Fruit fly (Drosophila melanogaster) whole organism, prepupa: ENCODE results near the gene CG42789.

Experiments used
- Blimp-1 ChIP-seq: fragments of 200-800 bp; sonication (Bioruptor generic); optimal IDR thresholded peaks from 3 replicates; lab custom pipeline; 2017; ENCODE audit warnings: missing biosample characterization, missing genetic modification characterization, mild to moderate bottlenecking, moderate library complexity, missing genetic modification reagents
- CG10669 ChIP-seq: fragments of 200-800 bp; sonication (Bioruptor generic); optimal IDR thresholded peaks from 3 replicates; lab custom pipeline; 2018; ENCODE audit warnings: missing biosample characterization, mild to moderate bottlenecking, missing genetic modification characterization, moderate library complexity
- CG11762 ChIP-seq: fragments of 200-800 bp; sonication (Bioruptor generic); optimal IDR thresholded peaks from 3 replicates; lab custom pipeline; 2016; ENCODE audit warnings: missing biosample characterization, missing genetic modification characterization; ENCODE audit not compliant: insufficient read depth
- CG11902 ChIP-seq: fragments of 200-800 bp; sonication (Bioruptor generic); optimal IDR thresholded peaks from 3 replicates; lab custom pipeline; 2016; ENCODE audit warnings: missing biosample characterization, missing genetic modification characterization
- CG15336 ChIP-seq: fragments of 200-800 bp; sonication (Bioruptor generic); IDR thresholded peaks from 2 replicates; pipeline ENCODE4 v1.3.6; 2022; ENCODE audit warnings: missing biosample characterization, missing genetic modification characterization
- CG1621 ChIP-seq: fragments of 200-800 bp; sonication (Bioruptor generic); optimal IDR thresholded peaks from 3 replicates; lab custom pipeline; 2018; ENCODE audit warnings: missing biosample characterization, mild to moderate bottlenecking, missing genetic modification characterization
- CG16779 ChIP-seq: fragments of 200-800 bp; sonication (Bioruptor generic); optimal IDR thresholded peaks from 3 replicates; lab custom pipeline; 2017; ENCODE audit warnings: missing biosample characterization, mild to moderate bottlenecking, missing genetic modification characterization
- CG3032 ChIP-seq: fragments of 200-800 bp; optimal IDR thresholded peaks from 2 replicates; lab custom pipeline; 2019; ENCODE audit warnings: missing biosample characterization, mild to moderate bottlenecking, missing genetic modification characterization, moderate library complexity
- CG31627 ChIP-seq: fragments of 200-800 bp; sonication (Bioruptor generic); optimal IDR thresholded peaks from 3 replicates; lab custom pipeline; 2016; ENCODE audit warnings: missing biosample characterization, missing genetic modification characterization
- CG3919 ChIP-seq: fragments of 200-800 bp; sonication (Bioruptor generic); optimal IDR thresholded peaks from 3 replicates; lab custom pipeline; 2016; ENCODE audit warnings: missing biosample characterization, missing genetic modification characterization
- CG6163 ChIP-seq: fragments of 200-800 bp; sonication (Bioruptor generic); IDR thresholded peaks from 3 replicates; pipeline ENCODE4 v1.3.6; 2022; ENCODE audit warnings: missing biosample characterization, missing genetic modification characterization
- CG6276 ChIP-seq: fragments of 200-800 bp; sonication (Bioruptor generic); optimal IDR thresholded peaks from 2 replicates; lab custom pipeline; 2017; ENCODE audit warnings: missing biosample characterization, mild to moderate bottlenecking, missing genetic modification characterization
- CG6792 ChIP-seq: fragments of 200-800 bp; sonication (Bioruptor generic); optimal IDR thresholded peaks from 3 replicates; lab custom pipeline; 2016; ENCODE audit warnings: missing biosample characterization, missing genetic modification characterization
- CG6808 ChIP-seq: fragments of 200-800 bp; sonication (Bioruptor generic); optimal IDR thresholded peaks from 3 replicates; lab custom pipeline; 2017; ENCODE audit warnings: missing biosample characterization, missing genetic modification characterization, mild to moderate bottlenecking, moderate library complexity, missing genetic modification reagents
- CG6854 ChIP-seq: fragments of 200-800 bp; sonication (Bioruptor generic); optimal IDR thresholded peaks from 2 replicates; lab custom pipeline; 2017; ENCODE audit warnings: missing biosample characterization, mild to moderate bottlenecking, missing genetic modification characterization
- CG8119 ChIP-seq: fragments of 200-800 bp; sonication (Bioruptor generic); IDR thresholded peaks from 3 replicates; pipeline ENCODE4 v1.3.6; 2022; ENCODE audit warnings: missing biosample characterization, missing genetic modification characterization
- CG8319 ChIP-seq: fragments of 200-800 bp; sonication (Bioruptor generic); optimal IDR thresholded peaks from 3 replicates; lab custom pipeline; 2016; ENCODE audit warnings: missing biosample characterization, missing genetic modification characterization
- CG8632 ChIP-seq: fragments of 200-800 bp; sonication (Bioruptor generic); optimal IDR thresholded peaks from 3 replicates; lab custom pipeline; 2016; ENCODE audit warnings: missing biosample characterization, missing genetic modification characterization
- CG9139 ChIP-seq: fragments of 200-800 bp; sonication (Bioruptor generic); optimal IDR thresholded peaks from 3 replicates; lab custom pipeline; 2017; ENCODE audit warnings: missing biosample characterization, mild to moderate bottlenecking, missing genetic modification characterization
- Eip75B ChIP-seq: fragments of 200-800 bp; sonication (Bioruptor generic); optimal IDR thresholded peaks from 3 replicates; lab custom pipeline; 2016; ENCODE audit warnings: missing biosample characterization, missing genetic modification characterization
- Eip78C ChIP-seq: fragments of 200-800 bp; sonication (Bioruptor generic); peaks from one replicate; lab custom pipeline; 2016; ENCODE audit warnings: missing biosample characterization, missing genetic modification characterization
- Eip93F ChIP-seq: fragments of 200-800 bp; sonication (Bioruptor generic); optimal IDR thresholded peaks from 2 replicates; lab custom pipeline; 2016; ENCODE audit warnings: missing biosample characterization, mild to moderate bottlenecking, missing genetic modification characterization
- Ets21C ChIP-seq: fragments of 200-800 bp; sonication (Bioruptor generic); optimal IDR thresholded peaks from 3 replicates; lab custom pipeline; 2016; ENCODE audit warnings: missing biosample characterization, missing genetic modification characterization
- Ets96B ChIP-seq: fragments of 200-800 bp; optimal IDR thresholded peaks from 2 replicates; lab custom pipeline; 2019; ENCODE audit warnings: missing biosample characterization, mild to moderate bottlenecking, missing genetic modification characterization, moderate library complexity
- Gug ChIP-seq: fragments of 200-800 bp; sonication (Bioruptor generic); IDR thresholded peaks from 2 replicates; pipeline ENCODE4 v1.3.6; 2022; ENCODE audit warnings: missing biosample characterization, missing genetic modification characterization
- Hr39 ChIP-seq: fragments of 200-800 bp; sonication (Bioruptor generic); optimal IDR thresholded peaks from 2 replicates; lab custom pipeline; 2016; ENCODE audit warnings: missing biosample characterization, missing genetic modification characterization
- Lpt ChIP-seq: fragments of 200-800 bp; sonication (Bioruptor generic); optimal IDR thresholded peaks from 3 replicates; lab custom pipeline; 2016; ENCODE audit warnings: missing biosample characterization, missing genetic modification characterization
- Met ChIP-seq: fragments of 200-800 bp; sonication (Bioruptor generic); optimal IDR thresholded peaks from 3 replicates; lab custom pipeline; 2016; ENCODE audit warnings: missing biosample characterization, missing genetic modification characterization
- OdsH ChIP-seq: fragments of 200-800 bp; sonication (Bioruptor generic); optimal IDR thresholded peaks from 3 replicates; lab custom pipeline; 2016; ENCODE audit warnings: missing biosample characterization, missing genetic modification characterization
- Smox ChIP-seq: fragments of 200-800 bp; sonication (Bioruptor generic); optimal IDR thresholded peaks from 3 replicates; lab custom pipeline; 2016; ENCODE audit warnings: missing biosample characterization, missing genetic modification characterization
- Sox102F ChIP-seq: fragments of 200-800 bp; sonication (Bioruptor generic); optimal IDR thresholded peaks from 2 replicates; lab custom pipeline; 2016; ENCODE audit warnings: missing biosample characterization, mild to moderate bottlenecking, missing genetic modification characterization
- Sox14 ChIP-seq: fragments of 200-800 bp; sonication (Bioruptor generic); optimal IDR thresholded peaks from 3 replicates; lab custom pipeline; 2016; ENCODE audit warnings: missing biosample characterization, missing genetic modification characterization
- acj6 ChIP-seq: fragments of 200-800 bp; sonication (Bioruptor generic); optimal IDR thresholded peaks from 3 replicates; lab custom pipeline; 2016; ENCODE audit warnings: missing biosample characterization, missing genetic modification characterization
- cyc ChIP-seq: fragments of 200-800 bp; sonication (Bioruptor generic); optimal IDR thresholded peaks from 3 replicates; lab custom pipeline; 2016; ENCODE audit warnings: missing biosample characterization, missing genetic modification characterization
- dsx ChIP-seq: fragments of 200-800 bp; optimal IDR thresholded peaks from 3 replicates; lab custom pipeline; 2019; ENCODE audit warnings: missing biosample characterization, mild to moderate bottlenecking, missing genetic modification characterization, moderate library complexity; ENCODE audit not compliant: poor library complexity, severe bottlenecking
- eg ChIP-seq: fragments of 200-800 bp; sonication (Bioruptor generic); IDR thresholded peaks from 3 replicates; pipeline ENCODE4 v1.3.6; 2022; ENCODE audit warnings: missing biosample characterization, missing genetic modification characterization
- esn ChIP-seq: fragments of 200-800 bp; sonication (Bioruptor generic); optimal IDR thresholded peaks from 2 replicates; lab custom pipeline; 2016; ENCODE audit warnings: missing biosample characterization, mild to moderate bottlenecking, missing genetic modification characterization, moderate library complexity
- fd59A ChIP-seq: fragments of 200-800 bp; sonication (Bioruptor generic); optimal IDR thresholded peaks from 2 replicates; lab custom pipeline; 2017; ENCODE audit warnings: missing biosample characterization, mild to moderate bottlenecking, missing genetic modification characterization, missing genetic modification reagents
- fkh ChIP-seq: fragments of 200-800 bp; sonication (Bioruptor generic); optimal IDR thresholded peaks from 3 replicates; lab custom pipeline; 2017; ENCODE audit warnings: missing biosample characterization, mild to moderate bottlenecking, missing genetic modification characterization, moderate library complexity
- lz ChIP-seq: fragments of 200-800 bp; sonication (Bioruptor generic); optimal IDR thresholded peaks from 3 replicates; lab custom pipeline; 2016; ENCODE audit warnings: missing biosample characterization, missing genetic modification characterization
- net ChIP-seq: fragments of 200-800 bp; sonication (Bioruptor generic); optimal IDR thresholded peaks from 3 replicates; lab custom pipeline; 2016; ENCODE audit warnings: missing biosample characterization, missing genetic modification characterization
- pdm3 ChIP-seq: fragments of 200-800 bp; sonication (Bioruptor generic); optimal IDR thresholded peaks from 3 replicates; lab custom pipeline; 2016; ENCODE audit warnings: missing biosample characterization, missing genetic modification characterization
- salr ChIP-seq, 2 experiments: fragments of 200-800 bp; sonication (Bioruptor generic); optimal IDR thresholded peaks; 3 replicates each; lab custom pipeline; 2016 to 2018; ENCODE audit warnings: missing biosample characterization in 2 of 2, missing genetic modification characterization in 2 of 2, mild to moderate bottlenecking in 1 of 2
- spab ChIP-seq: fragments of 200-800 bp; sonication (Bioruptor generic); optimal IDR thresholded peaks from 2 replicates; lab custom pipeline; 2017; ENCODE audit warnings: missing biosample characterization, mild to moderate bottlenecking, missing genetic modification characterization, missing genetic modification reagents
- topi ChIP-seq: fragments of 200-800 bp; sonication (Bioruptor generic); optimal IDR thresholded peaks from 3 replicates; lab custom pipeline; 2016; ENCODE audit warnings: missing biosample characterization, missing genetic modification characterization
- vri ChIP-seq: fragments of 200-800 bp; sonication (Bioruptor generic); optimal IDR thresholded peaks from 3 replicates; lab custom pipeline; 2016; ENCODE audit warnings: missing biosample characterization, mild to moderate bottlenecking, missing genetic modification characterization

Gene CG42789

DNA sequence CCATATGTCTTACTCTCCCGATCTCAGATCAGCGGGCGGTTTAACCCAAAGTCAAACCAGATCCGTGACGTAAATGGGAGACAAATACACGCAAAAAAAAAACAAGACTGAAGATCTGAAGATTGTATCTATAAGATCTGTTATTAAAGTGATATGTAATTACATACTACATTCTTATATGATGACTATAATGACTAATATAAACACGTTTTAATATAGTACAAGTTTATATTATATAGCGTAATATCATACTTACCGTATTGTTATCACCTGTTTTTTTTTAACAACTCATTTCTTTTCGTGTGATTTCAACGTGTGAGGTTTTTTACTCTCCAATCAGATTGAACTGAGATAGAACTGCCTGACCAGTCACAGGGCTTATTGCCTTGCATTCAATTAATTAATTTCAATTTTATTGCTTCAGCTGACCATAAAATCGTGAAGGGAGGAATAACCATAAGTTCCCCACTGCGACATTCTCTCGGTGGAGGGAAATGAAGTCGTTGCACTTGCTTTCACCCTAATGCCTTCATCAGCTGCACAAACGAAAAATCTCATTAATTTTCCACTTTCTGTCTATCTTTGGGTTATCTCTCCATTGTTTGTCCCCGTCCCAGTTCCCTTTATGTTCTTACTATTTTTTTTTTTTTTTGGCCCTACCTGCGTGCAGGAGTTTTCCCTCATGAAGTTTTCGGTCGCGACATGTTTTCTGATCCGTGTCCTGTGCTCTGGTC, 17.6 kb upstream of the CG42789 start (continued):
- no peak for TF ChIP-seq Lpt
- 0 out of 3 replicates have a peak, but pooled peaks have one; percentile 25 for TF ChIP-seq eg
- TF ChIP-seq CG8632 (GFP tag; lab: Kevin White, UChicago): no peak
- TF ChIP-seq CG31627 (GFP tag; lab: Kevin White, UChicago): no peak
- no peak for TF ChIP-seq CG6163 (GFP tag; lab: Robert Waterston, UW)
- no peak for TF ChIP-seq CG6276 (GFP tag; lab: Kevin White, UChicago)
- no peak for TF ChIP-seq Gug (GFP tag; lab: Robert Waterston, UW)
- TF ChIP-seq vri (GFP tag; lab: Kevin White, UChicago): no peak
- TF ChIP-seq Ets96B (tag; lab: Kevin White, UChicago): no peak
- TF ChIP-seq dsx: no peak
- peak in 1 of 2 experiments; percentile 5 for TF ChIP-seq salr (GFP tag; optimal IDR thresholded peaks at IDR 0.05; lab: Kevin White, UChicago)
- TF ChIP-seq Eip93F: no peak
- peak; percentile 52 for TF ChIP-seq Eip78C (GFP tag; lab: Kevin White, UChicago)
- no peak for TF ChIP-seq CG8319 (GFP tag; lab: Kevin White, UChicago)
- no peak for TF ChIP-seq net (GFP tag; lab: Kevin White, UChicago)
- TF ChIP-seq topi: peak; percentile 32
- TF ChIP-seq CG1621 (tag; lab: Kevin White, UChicago): no peak
- peak; percentile 50; the same call in 1 of the 3 replicates for TF ChIP-seq CG8119 (GFP tag; lab: Robert Waterston, UW)
- TF ChIP-seq Met (GFP tag; lab: Kevin White, UChicago): no peak
- TF ChIP-seq OdsH: peak; percentile 1
- TF ChIP-seq CG15336 (GFP tag; lab: Robert Waterston, UW): peak; percentile 38; the same call in 1 of the 2 replicates
- TF ChIP-seq esn (GFP tag; lab: Kevin White, UChicago): peak; percentile 22

DNA sequence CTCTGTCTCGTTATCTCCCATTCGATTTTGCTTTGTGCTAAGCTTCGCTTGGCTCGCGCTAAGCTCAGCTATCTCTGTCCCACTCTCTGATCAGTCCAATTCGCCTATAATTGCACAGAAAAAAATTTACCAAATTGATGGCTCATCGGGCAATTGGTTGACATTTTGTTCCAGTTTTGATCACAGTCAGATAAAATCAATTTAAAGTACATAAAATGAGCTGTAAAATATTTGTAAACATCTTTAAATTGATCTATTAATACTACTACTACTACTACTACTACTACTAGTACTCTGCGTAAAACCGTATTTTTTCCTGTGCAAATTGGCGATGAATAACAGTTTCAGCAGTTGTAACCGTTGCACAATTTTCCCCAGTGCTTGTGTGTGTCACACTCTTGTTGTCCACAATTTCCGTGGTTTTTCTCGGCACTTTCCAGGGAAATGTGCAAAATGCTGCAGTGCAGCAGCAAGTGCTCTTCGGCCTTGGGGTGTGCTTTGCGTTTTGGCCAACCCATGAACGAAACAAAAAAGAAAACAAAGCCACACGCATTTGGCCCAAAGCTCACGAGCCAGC, 15.6 kb upstream of the CG42789 start:
- TF ChIP-seq net (GFP tag; lab: Kevin White, UChicago) (peak; percentile 80), eg (peak; percentile 83), pdm3 (peak; percentile 82), Blimp-1 (GFP tag; lab: Kevin White, UChicago) (no peak), cyc (GFP tag; lab: Kevin White, UChicago) (peak; percentile 20), lz (GFP tag; lab: Kevin White, UChicago) (peak; percentile 45), vri (GFP tag; lab: Kevin White, UChicago) (no peak), spab (GFP tag; lab: Kevin White, UChicago) (peak; percentile 69), CG11762 (GFP tag; lab: Kevin White, UChicago) (peak; percentile 78), CG3032 (peak; percentile 75), acj6 (peak; percentile 78), Sox14 (GFP tag; lab: Kevin White, UChicago) (peak; percentile 70), CG10669 (GFP tag; lab: Kevin White, UChicago) (peak; percentile 79), CG1621 (tag; lab: Kevin White, UChicago) (peak; percentile 70), CG6808 (GFP tag; lab: Kevin White, UChicago) (peak; percentile 65), Eip78C (GFP tag; lab: Kevin White, UChicago) (peak; percentile 91), topi (peak; percentile 48), CG6792 (peak; percentile 60), CG11902 (GFP tag; lab: Kevin White, UChicago) (peak; percentile 10), Sox102F (GFP tag; lab: Kevin White, UChicago) (no peak), CG9139 (GFP tag; lab: Kevin White, UChicago) (no peak), fd59A (GFP tag; lab: Kevin White, UChicago) (peak; percentile 79), Eip75B (GFP tag; lab: Kevin White, UChicago) (peak; percentile 68), Met (GFP tag; lab: Kevin White, UChicago) (peak; percentile 3), Lpt (peak; percentile 81), Ets96B (tag; lab: Kevin White, UChicago) (peak; percentile 77), CG16779 (tag; lab: Kevin White, UChicago) (peak; percentile 65), Hr39 (GFP tag; lab: Kevin White, UChicago) (peak; percentile 46), CG3919 (GFP tag; lab: Kevin White, UChicago) (peak; percentile 72), CG31627 (GFP tag; lab: Kevin White, UChicago) (no peak), OdsH (peak; percentile 83), fkh (no peak), CG8119 (GFP tag; lab: Robert Waterston, UW) (peak; percentile 88), CG6276 (GFP tag; lab: Kevin White, UChicago) (peak; percentile 83), CG6854 (GFP tag; lab: Kevin White, UChicago) (no peak), Ets21C (GFP tag; lab: Kevin White, UChicago) (no peak), Smox (GFP tag; lab: Kevin White, UChicago) (no peak)
